Worm (Caenorhabditis elegans) whole organism, young adult: ENCODE results near the gene mmcm-1.
"Not testable (repeated sequence)": the region's sequence is repeated elsewhere in the genome, so short reads cannot be mapped to it uniquely, and the experiment has no call there.

Experiments used
- hlh-12 ChIP-seq: sonication (generic microtip); optimal IDR thresholded peaks from 2 replicates; lab custom pipeline; 2016; ENCODE audit warnings: missing genetic modification characterization, missing compliant biosample characterization
- hsf-1 ChIP-seq: fragments of 200-800 bp; sonication (Bioruptor generic); IDR thresholded peaks from 2 replicates; pipeline ENCODE4 v1.3.6; 2022; ENCODE audit warnings: missing genetic modification reagents, missing genetic modification characterization, missing compliant biosample characterization

DNA sequence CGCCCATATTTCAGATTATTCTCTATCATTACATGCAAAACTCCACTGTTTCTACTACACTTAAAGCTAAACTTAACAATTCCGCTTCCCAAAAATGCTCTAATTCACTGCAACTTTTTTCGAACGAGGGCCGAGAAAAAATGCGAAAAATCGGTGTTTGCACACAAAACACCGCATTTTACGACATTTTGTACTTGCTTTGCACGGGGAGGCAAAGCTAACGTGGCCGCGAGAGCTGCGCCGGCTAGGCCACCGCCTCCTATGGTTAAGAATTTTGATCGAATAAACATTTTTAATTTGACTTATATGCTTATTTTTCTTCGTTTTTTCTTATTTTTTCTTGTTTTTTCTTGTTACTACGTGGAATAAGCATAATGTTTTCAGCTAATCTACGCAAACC is 52.6 kb downstream of the mmcm-1 start:
- TF ChIP-seq hsf-1, hlh-12: not testable (repeated sequence)
